Fruit fly (Drosophila melanogaster) whole organism, embryonic: ENCODE data around the gene CG14667.

Experiments used
- Bgb ChIP-seq: fragments of 200-800 bp; sonication (Bioruptor generic); IDR thresholded peaks from 2 replicates; pipeline ENCODE4 v1.3.6; 2022; ENCODE audit warnings: missing biosample characterization, missing genetic modification characterization; ENCODE audit not compliant: partially characterized antibody
- CG10267 ChIP-seq: fragments of 200-800 bp; sonication (Bioruptor generic); optimal IDR thresholded peaks from 2 replicates; lab custom pipeline; 2018; ENCODE audit warnings: missing biosample characterization, mild to moderate bottlenecking, missing genetic modification characterization, moderate library complexity
- CG1603 ChIP-seq: fragments of 200-800 bp; sonication (Bioruptor generic); optimal IDR thresholded peaks from 2 replicates; lab custom pipeline; 2019; ENCODE audit warnings: missing biosample characterization, mild to moderate bottlenecking, missing genetic modification characterization, moderate library complexity
- CG17829 ChIP-seq: fragments of 200-800 bp; optimal IDR thresholded peaks from 2 replicates; lab custom pipeline; 2019; ENCODE audit warnings: missing biosample characterization, mild to moderate bottlenecking, missing genetic modification characterization, moderate library complexity
- CG2712 ChIP-seq: fragments of 200-800 bp; optimal IDR thresholded peaks from 3 replicates; lab custom pipeline; 2019; ENCODE audit warnings: missing biosample characterization, mild to moderate bottlenecking, missing genetic modification characterization, moderate library complexity
- CG34224 ChIP-seq: fragments of 200-800 bp; sonication (Bioruptor generic); IDR thresholded peaks from 3 replicates; pipeline ENCODE4 v1.3.6; 2022; ENCODE audit warnings: missing biosample characterization, missing genetic modification characterization; ENCODE audit not compliant: partially characterized antibody
- CG3995 ChIP-seq: fragments of 200-800 bp; sonication (Bioruptor generic); optimal IDR thresholded peaks from 3 replicates; lab custom pipeline; 2016; ENCODE audit warnings: missing biosample characterization, missing genetic modification characterization
- CG4617 ChIP-seq: fragments of 200-800 bp; sonication (Bioruptor generic); optimal IDR thresholded peaks from 3 replicates; lab custom pipeline; 2016; ENCODE audit warnings: missing biosample characterization, missing genetic modification characterization, borderline replicate concordance
- CG6654 ChIP-seq: fragments of 200-800 bp; sonication (Bioruptor generic); optimal IDR thresholded peaks from 2 replicates; lab custom pipeline; 2017; ENCODE audit warnings: missing biosample characterization, mild to moderate bottlenecking, missing genetic modification characterization
- CG7963 ChIP-seq: fragments of 200-800 bp; sonication (Bioruptor generic); IDR thresholded peaks from 3 replicates; pipeline ENCODE4 v1.3.6; 2022; ENCODE audit warnings: missing biosample characterization, missing genetic modification characterization; ENCODE audit not compliant: partially characterized antibody
- CG8290 ChIP-seq, 3 experiments: fragments of 200-800 bp; sonication (Bioruptor generic); optimal IDR thresholded peaks; 2 replicates each; lab custom pipeline; 2016 to 2019; ENCODE audit warnings: missing biosample characterization in 3 of 3, missing genetic modification characterization in 3 of 3, mild to moderate bottlenecking in 2 of 3, moderate library complexity in 1 of 3
- Dll ChIP-seq: fragments of 200-800 bp; sonication (Bioruptor generic); IDR thresholded peaks from 4 replicates; pipeline ENCODE4 v1.3.6; 2022; ENCODE audit warnings: missing biosample characterization, missing genetic modification characterization; ENCODE audit not compliant: partially characterized antibody
- Dp ChIP-seq: fragments of 200-800 bp; sonication (Bioruptor generic); optimal IDR thresholded peaks from 2 replicates; lab custom pipeline; 2018; ENCODE audit warnings: missing biosample characterization, mild to moderate bottlenecking, missing genetic modification characterization, moderate library complexity
- E2f2 ChIP-seq: fragments of 200-800 bp; sonication (Bioruptor generic); IDR thresholded peaks from 2 replicates; pipeline ENCODE4 v1.3.6; 2022; ENCODE audit warnings: missing biosample characterization, missing genetic modification characterization
- Ets97D ChIP-seq: fragments of 200-800 bp; sonication (Bioruptor generic); optimal IDR thresholded peaks from 3 replicates; lab custom pipeline; 2016; ENCODE audit warnings: missing biosample characterization, missing genetic modification characterization
- HLH4C ChIP-seq: fragments of 200-800 bp; sonication (Bioruptor generic); IDR thresholded peaks from 3 replicates; pipeline ENCODE4 v1.3.6; 2022; ENCODE audit warnings: missing biosample characterization, missing genetic modification characterization; ENCODE audit not compliant: partially characterized antibody
- HmgD ChIP-seq: fragments of 200-800 bp; sonication (Bioruptor generic); optimal IDR thresholded peaks from 3 replicates; lab custom pipeline; 2016; ENCODE audit warnings: missing biosample characterization, missing genetic modification characterization
- Lhr ChIP-seq: fragments of 200-800 bp; sonication (Bioruptor generic); optimal IDR thresholded peaks from 3 replicates; lab custom pipeline; 2017; ENCODE audit warnings: mild to moderate bottlenecking, missing biosample characterization, missing genetic modification reagents, missing genetic modification characterization
- MESR4 ChIP-seq: fragments of 200-800 bp; sonication (Bioruptor generic); optimal IDR thresholded peaks from 2 replicates; lab custom pipeline; 2018; ENCODE audit warnings: missing biosample characterization, mild to moderate bottlenecking, missing genetic modification characterization, moderate library complexity
- Myb ChIP-seq: fragments of 200-800 bp; sonication (Bioruptor generic); optimal IDR thresholded peaks from 2 replicates; lab custom pipeline; 2016; ENCODE audit warnings: missing biosample characterization, missing genetic modification characterization
- Nf-YC ChIP-seq: fragments of 200-800 bp; optimal IDR thresholded peaks from 3 replicates; lab custom pipeline; 2019; ENCODE audit warnings: missing biosample characterization, mild to moderate bottlenecking, missing genetic modification characterization, moderate library complexity
- Rfx ChIP-seq: fragments of 200-800 bp; sonication (Bioruptor generic); IDR thresholded peaks from 2 replicates; pipeline ENCODE4 v1.3.6; 2022; ENCODE audit warnings: missing biosample characterization, missing genetic modification characterization
- Scr ChIP-seq: fragments of 200-800 bp; sonication (Bioruptor generic); IDR thresholded peaks from 2 replicates; pipeline ENCODE4 v1.3.6; 2022; ENCODE audit warnings: missing biosample characterization, missing genetic modification characterization; ENCODE audit not compliant: partially characterized antibody
- Sox100B ChIP-seq: fragments of 200-800 bp; sonication (Bioruptor generic); optimal IDR thresholded peaks from 3 replicates; lab custom pipeline; 2018; ENCODE audit warnings: missing biosample characterization, mild to moderate bottlenecking, missing genetic modification characterization
- az2 ChIP-seq: fragments of 200-800 bp; sonication (Bioruptor generic); optimal IDR thresholded peaks from 3 replicates; lab custom pipeline; 2016; ENCODE audit warnings: missing biosample characterization, missing genetic modification characterization
- crc ChIP-seq: fragments of 200-800 bp; sonication (Bioruptor generic); optimal IDR thresholded peaks from 2 replicates; lab custom pipeline; 2016; ENCODE audit warnings: missing biosample characterization, missing genetic modification characterization
- emc ChIP-seq: fragments of 200-800 bp; sonication (Bioruptor generic); optimal IDR thresholded peaks from 2 replicates; lab custom pipeline; 2016; ENCODE audit warnings: missing biosample characterization, missing genetic modification characterization
- ftz-f1 ChIP-seq: fragments of 200-800 bp; sonication (Bioruptor generic); optimal IDR thresholded peaks from 2 replicates; lab custom pipeline; 2016; ENCODE audit warnings: missing biosample characterization, missing genetic modification characterization
- grau ChIP-seq: fragments of 200-800 bp; optimal IDR thresholded peaks from 3 replicates; lab custom pipeline; 2019; ENCODE audit warnings: missing biosample characterization, mild to moderate bottlenecking, missing genetic modification characterization, moderate library complexity
- gro ChIP-seq: fragments of 200-800 bp; sonication (Bioruptor generic); optimal IDR thresholded peaks from 2 replicates; lab custom pipeline; 2016; ENCODE audit warnings: missing biosample characterization, missing genetic modification characterization
- hb ChIP-seq: fragments of 200-800 bp; sonication (Bioruptor generic); IDR thresholded peaks from 3 replicates; pipeline ENCODE4 v1.3.6; 2022; ENCODE audit warnings: missing biosample characterization, missing genetic modification characterization; ENCODE audit not compliant: partially characterized antibody
- hbn ChIP-seq: fragments of 200-800 bp; sonication (Bioruptor generic); IDR thresholded peaks from 2 replicates; pipeline ENCODE4 v1.3.6; 2022; ENCODE audit warnings: missing biosample characterization, missing genetic modification characterization; ENCODE audit not compliant: partially characterized antibody
- inv ChIP-seq: fragments of 200-800 bp; sonication (Bioruptor generic); IDR thresholded peaks from 2 replicates; pipeline ENCODE4 v1.3.6; 2022; ENCODE audit warnings: missing biosample characterization, missing genetic modification characterization; ENCODE audit not compliant: partially characterized antibody
- knrl ChIP-seq: fragments of 200-800 bp; sonication (Bioruptor generic); IDR thresholded peaks from 3 replicates; pipeline ENCODE4 v1.3.6; 2022; ENCODE audit warnings: missing biosample characterization, missing genetic modification characterization; ENCODE audit not compliant: partially characterized antibody
- lola ChIP-seq, 3 experiments: fragments of >200 bp in 2 of 3; fragments of 200-800 bp in 1 of 3; sonication (Bioruptor generic) in 1 of 3; optimal IDR thresholded peaks; 2 replicates each; lab custom pipeline; 2017 to 2019; ENCODE audit warnings: missing biosample characterization in 3 of 3, missing genetic modification characterization in 3 of 3, mild to moderate bottlenecking in 1 of 3, moderate library complexity in 1 of 3
- nerfin-2 ChIP-seq: fragments of 200-800 bp; sonication (Bioruptor generic); IDR thresholded peaks from 2 replicates; pipeline ENCODE4 v1.3.6; 2022; ENCODE audit warnings: missing biosample characterization, missing genetic modification characterization; ENCODE audit not compliant: partially characterized antibody
- phol ChIP-seq: fragments of 200-800 bp; sonication (Bioruptor generic); optimal IDR thresholded peaks from 3 replicates; lab custom pipeline; 2018; ENCODE audit warnings: missing biosample characterization, mild to moderate bottlenecking, missing genetic modification characterization, moderate library complexity
- pros ChIP-seq: fragments of 200-800 bp; sonication (Bioruptor generic); optimal IDR thresholded peaks from 3 replicates; lab custom pipeline; 2019; ENCODE audit warnings: missing biosample characterization, mild to moderate bottlenecking, missing genetic modification characterization, moderate library complexity
- pzg ChIP-seq: fragments of 200-800 bp; sonication (Bioruptor generic); optimal IDR thresholded peaks from 3 replicates; lab custom pipeline; 2018; ENCODE audit warnings: missing biosample characterization, mild to moderate bottlenecking, missing genetic modification characterization, moderate library complexity
- sisA ChIP-seq: fragments of 200-800 bp; sonication (Bioruptor generic); IDR thresholded peaks from 2 replicates; pipeline ENCODE4 v1.3.6; 2022; ENCODE audit warnings: missing biosample characterization, missing genetic modification characterization
- sug ChIP-seq: fragments of 200-800 bp; optimal IDR thresholded peaks from 2 replicates; lab custom pipeline; 2019; ENCODE audit warnings: missing biosample characterization, mild to moderate bottlenecking, missing genetic modification characterization, moderate library complexity
- tll ChIP-seq, 2 experiments: fragments of 200-800 bp in 1 of 2; fragments of >200 bp in 1 of 2; sonication (Bioruptor generic) in 1 of 2; optimal IDR thresholded peaks; 2 replicates each; lab custom pipeline; 2017 to 2019; ENCODE audit warnings: missing biosample characterization in 2 of 2, missing genetic modification characterization in 2 of 2, mild to moderate bottlenecking in 1 of 2, moderate library complexity in 1 of 2
- tna ChIP-seq: fragments of 200-800 bp; sonication (Bioruptor generic); IDR thresholded peaks from 2 replicates; pipeline ENCODE4 v1.3.6; 2022; ENCODE audit warnings: missing biosample characterization, missing genetic modification characterization; ENCODE audit not compliant: partially characterized antibody
- twi ChIP-seq: fragments of 200-800 bp; optimal IDR thresholded peaks from 2 replicates; lab custom pipeline; 2019; ENCODE audit warnings: missing biosample characterization, mild to moderate bottlenecking, missing genetic modification characterization, moderate library complexity
- zen2 ChIP-seq: fragments of 200-800 bp; sonication (Bioruptor generic); IDR thresholded peaks from 3 replicates; pipeline ENCODE4 v1.3.6; 2022; ENCODE audit warnings: missing biosample characterization, missing genetic modification characterization; ENCODE audit not compliant: partially characterized antibody

The CG14667 gene

DNA sequence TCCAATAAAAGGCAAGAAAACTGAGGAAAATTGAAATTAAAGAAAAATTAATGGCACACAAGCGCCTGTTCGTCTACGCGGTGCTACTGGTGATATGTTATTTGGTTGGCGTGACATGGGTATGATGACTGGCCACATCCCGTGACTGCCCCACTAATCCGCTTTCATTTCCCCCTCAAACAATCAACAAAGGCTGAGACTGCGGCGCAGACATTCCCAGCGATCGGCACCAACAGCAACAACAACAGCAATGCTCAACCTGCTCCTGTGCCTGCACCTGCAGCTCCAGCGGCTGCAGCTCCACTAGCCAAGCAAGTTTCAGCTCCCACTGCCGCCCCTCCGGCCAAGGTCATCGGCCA lies 19.7 kb upstream of the CG14667 start (continued):
- TF ChIP-seq tll (GFP tag; optimal IDR thresholded peaks at IDR 0.05; lab: Kevin White, UChicago): no peak

DNA sequence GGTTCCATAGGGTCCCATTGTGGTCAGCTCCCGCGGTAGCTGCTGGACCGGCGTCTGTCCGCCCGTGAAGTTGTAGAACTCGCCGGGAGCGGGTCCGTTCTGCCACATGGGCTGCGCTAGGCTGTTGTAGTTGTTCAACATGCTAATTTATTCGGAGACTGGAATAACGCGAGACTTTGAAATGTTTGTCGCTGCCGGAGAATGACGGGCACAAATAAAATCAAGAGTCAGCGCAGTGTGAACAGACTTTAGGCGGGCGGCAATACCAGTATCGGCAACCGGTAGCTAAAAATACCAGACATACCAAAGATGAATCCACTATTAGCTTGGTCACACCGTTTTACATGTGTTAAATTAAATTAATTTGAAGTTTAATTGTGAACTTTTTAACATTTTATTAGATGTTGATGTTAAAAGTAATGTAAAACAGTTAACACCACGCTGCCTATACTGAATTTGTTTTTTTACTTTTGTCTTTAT lies 16.8 kb upstream of the CG14667 start, which contains the start of gene Prosbeta7:
Prosbeta7 (minus strand) TSS at position 430 of the 480 bp plus-strand sequence.
- TF ChIP-seq nerfin-2 (GFP tag; lab: Robert Waterston, UW): 0 out of 2 replicates have a peak, but pooled peaks have one; percentile 30
- TF ChIP-seq CG4617 (GFP tag; lab: Kevin White, UChicago): peak; percentile 68
- TF ChIP-seq Ets97D: peak; percentile 34
- peak; percentile 6 for TF ChIP-seq gro (GFP tag; lab: Kevin White, UChicago)
- TF ChIP-seq CG3995 (GFP tag; lab: Kevin White, UChicago): no peak
- TF ChIP-seq Bgb (GFP tag; lab: Robert Waterston, UW): peak; percentile 78
- no peak for TF ChIP-seq Sox100B (GFP tag; lab: Kevin White, UChicago)
- TF ChIP-seq CG10267 (tag; lab: Kevin White, UChicago): peak; percentile 26
- TF ChIP-seq tna (GFP tag; lab: Robert Waterston, UW): 0 out of 2 replicates have a peak, but pooled peaks have one; percentile 18
- TF ChIP-seq tll (GFP tag; optimal IDR thresholded peaks at IDR 0.05; lab: Kevin White, UChicago): peak in 1 of 2 experiments; percentile 72
- TF ChIP-seq CG2712 (tag; lab: Kevin White, UChicago): peak; percentile 26
- TF ChIP-seq crc (GFP tag; lab: Kevin White, UChicago): no peak
- TF ChIP-seq az2: no peak
- TF ChIP-seq Dll (GFP tag; lab: Robert Waterston, UW): peak; percentile 66
- peak; percentile 1 for TF ChIP-seq sug (tag; lab: Kevin White, UChicago)
- TF ChIP-seq pros (GFP tag; lab: Kevin White, UChicago): no peak
- no peak for TF ChIP-seq CG6654
- peak; percentile 65 for TF ChIP-seq Nf-YC (tag; lab: Kevin White, UChicago)
- peak; percentile 83 for TF ChIP-seq CG34224 (GFP tag; lab: Robert Waterston, UW)
- TF ChIP-seq lola (GFP tag; optimal IDR thresholded peaks at IDR 0.05; lab: Kevin White, UChicago): no peak
- TF ChIP-seq pzg (GFP tag; lab: Kevin White, UChicago): peak; percentile 86
- peak; percentile 34 for TF ChIP-seq Myb (GFP tag; lab: Kevin White, UChicago)
- TF ChIP-seq grau (tag; lab: Kevin White, UChicago): peak; percentile 4
- no peak for TF ChIP-seq sisA (GFP tag; lab: Robert Waterston, UW)
- no peak for TF ChIP-seq HmgD (GFP tag; lab: Kevin White, UChicago)
- TF ChIP-seq hb (GFP tag; lab: Robert Waterston, UW): peak; percentile 28; the same call in 1 of the 3 replicates
- peak; percentile 10 for TF ChIP-seq phol (tag; lab: Kevin White, UChicago)
- no peak for TF ChIP-seq Rfx (GFP tag; lab: Robert Waterston, UW)
- TF ChIP-seq HLH4C (GFP tag; lab: Robert Waterston, UW): peak; percentile 50
- TF ChIP-seq inv (GFP tag; lab: Robert Waterston, UW): peak; percentile 29; the same call in 1 of the 2 replicates
- TF ChIP-seq Dp (GFP tag; lab: Kevin White, UChicago): peak; percentile 52
- TF ChIP-seq CG8290 (GFP tag; optimal IDR thresholded peaks at IDR 0.05; lab: Kevin White, UChicago): peak; percentile 45
- TF ChIP-seq CG8290 (tag; optimal IDR thresholded peaks at IDR 0.05; lab: Kevin White, UChicago): peak in 1 of 2 experiments; percentile 74
- peak; percentile 45 for TF ChIP-seq twi
- TF ChIP-seq emc: no peak
- TF ChIP-seq knrl (GFP tag; lab: Robert Waterston, UW): peak; percentile 47; the same call in 1 of the 3 replicates
- peak; percentile 15 for TF ChIP-seq CG17829 (tag; lab: Kevin White, UChicago)
- TF ChIP-seq CG7963 (GFP tag; lab: Robert Waterston, UW): peak; percentile 74
- TF ChIP-seq hbn: peak; percentile 76
- TF ChIP-seq E2f2: peak; percentile 56
- peak; percentile 68 for TF ChIP-seq CG1603 (tag; lab: Kevin White, UChicago)
- peak; percentile 69 for TF ChIP-seq Scr (GFP tag; lab: Robert Waterston, UW)
- TF ChIP-seq zen2 (GFP tag; lab: Robert Waterston, UW): peak; percentile 86
- peak; percentile 77 for TF ChIP-seq Lhr (GFP tag; lab: Kevin White, UChicago)
- TF ChIP-seq MESR4 (GFP tag; lab: Kevin White, UChicago): peak; percentile 90
- peak; percentile 10 for TF ChIP-seq ftz-f1
